Worm (Caenorhabditis elegans): Measurements from ENCODE around the gene ostb-1.
A peak's percentile ranks its signal among the peaks of the same experiment; 100 is the strongest.

The ostb-1 gene

DNA sequence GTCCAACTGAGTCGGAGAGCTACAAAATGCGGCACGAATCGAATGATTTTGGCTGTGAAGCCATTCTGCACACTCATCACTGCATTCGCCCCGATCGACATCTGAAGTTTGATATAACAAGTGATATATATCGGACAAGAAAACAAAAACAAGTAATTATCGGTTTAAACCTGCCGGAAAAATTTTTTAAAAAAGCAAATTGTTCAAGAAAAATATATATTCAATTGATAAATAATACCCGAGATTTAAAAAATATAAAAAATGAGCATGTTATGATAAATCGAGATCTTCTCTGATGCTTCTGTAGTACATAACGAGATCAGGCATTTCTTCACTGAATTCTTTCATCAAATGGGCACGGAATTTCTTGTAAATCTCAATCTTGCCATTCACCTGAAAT is 10.6 kb upstream of the ostb-1 start, which contains the start of gene T09A5.5:
TSS of gene T09A5.5 (minus strand) at position 101 of the 400 bp plus-strand sequence.
- no peak for TF ChIP-seq tab-1 (GFP tag; IDR thresholded peaks at IDR 0.05)
- TF ChIP-seq T22C8.4 (GFP tag; IDR thresholded peaks at IDR 0.05), result no peak
- TF ChIP-seq med-1 (GFP tag; optimal IDR thresholded peaks at IDR 0.05; ENCODE audit: insufficient read depth), result no peak
- TF ChIP-seq klf-2 (GFP tag; conservative IDR thresholded peaks at IDR 0.05), result no peak
- TF ChIP-seq ztf-23 (GFP tag; IDR thresholded peaks at IDR 0.05), result no peak

DNA sequence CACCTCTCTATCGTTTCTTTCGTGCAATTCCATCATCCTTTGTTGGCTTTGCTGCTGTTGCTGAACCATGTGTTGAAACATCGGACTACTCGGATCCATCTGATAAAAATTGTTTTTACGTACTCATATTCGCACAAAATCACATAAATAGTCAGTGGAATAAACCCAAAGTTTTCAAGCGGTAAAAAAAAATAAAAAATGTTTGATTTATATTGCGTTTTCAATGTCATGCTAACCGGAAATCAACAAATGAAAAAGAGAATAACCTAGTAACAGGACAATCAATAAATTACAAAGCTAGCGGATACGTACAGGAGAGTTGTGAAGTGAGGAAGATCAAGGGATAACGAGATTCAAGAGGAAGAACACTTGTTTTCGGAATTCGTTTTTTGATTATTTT is 9.4 kb upstream of the ostb-1 start, which contains the start of gene mdt-10:
TSS of gene mdt-10 (minus strand) at position 101 of the 400 bp plus-strand sequence.
- TF ChIP-seq cog-1 (tag; optimal IDR thresholded peaks at IDR 0.05) (no peak), med-1 (GFP tag; optimal IDR thresholded peaks at IDR 0.05; ENCODE audit: insufficient read depth) (no peak)

DNA sequence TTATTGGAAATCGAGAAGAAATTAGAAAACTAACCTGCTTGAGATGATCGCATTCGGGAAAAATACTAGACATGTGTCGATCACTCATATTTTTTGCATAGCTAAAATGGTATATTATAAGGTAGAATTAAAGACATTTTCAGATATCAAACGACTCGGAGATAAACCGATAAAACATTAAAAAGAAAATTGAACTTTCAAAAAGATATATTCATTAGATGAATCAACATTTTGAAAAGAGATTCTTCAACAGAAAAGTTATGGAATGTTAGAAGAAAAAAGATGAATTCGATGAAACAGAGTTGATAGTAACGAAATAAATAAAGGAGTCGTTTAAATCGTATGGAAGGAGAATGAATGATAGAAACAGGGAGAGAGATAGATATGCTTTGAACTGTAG is 8.7 kb upstream of the ostb-1 start, which contains the start of gene mdmh-35:
TSS of gene mdmh-35 (minus strand) at position 101 of the 400 bp plus-strand sequence.
- TF ChIP-seq ref-1 (GFP tag; conservative IDR thresholded peaks at IDR 0.05) (no peak), klf-2 (GFP tag; conservative IDR thresholded peaks at IDR 0.05) (no peak), flt-1 (GFP tag; IDR thresholded peaks at IDR 0.05) (no peak), ztf-23 (GFP tag; IDR thresholded peaks at IDR 0.05) (no peak), T22C8.4 (GFP tag; IDR thresholded peaks at IDR 0.05) (no peak), med-1 (GFP tag; optimal IDR thresholded peaks at IDR 0.05; ENCODE audit: insufficient read depth) (no peak), cog-1 (tag; optimal IDR thresholded peaks at IDR 0.05) (no peak), tab-1 (GFP tag; IDR thresholded peaks at IDR 0.05) (no peak), ztf-29 (GFP tag; IDR thresholded peaks at IDR 0.05) (no peak)

DNA sequence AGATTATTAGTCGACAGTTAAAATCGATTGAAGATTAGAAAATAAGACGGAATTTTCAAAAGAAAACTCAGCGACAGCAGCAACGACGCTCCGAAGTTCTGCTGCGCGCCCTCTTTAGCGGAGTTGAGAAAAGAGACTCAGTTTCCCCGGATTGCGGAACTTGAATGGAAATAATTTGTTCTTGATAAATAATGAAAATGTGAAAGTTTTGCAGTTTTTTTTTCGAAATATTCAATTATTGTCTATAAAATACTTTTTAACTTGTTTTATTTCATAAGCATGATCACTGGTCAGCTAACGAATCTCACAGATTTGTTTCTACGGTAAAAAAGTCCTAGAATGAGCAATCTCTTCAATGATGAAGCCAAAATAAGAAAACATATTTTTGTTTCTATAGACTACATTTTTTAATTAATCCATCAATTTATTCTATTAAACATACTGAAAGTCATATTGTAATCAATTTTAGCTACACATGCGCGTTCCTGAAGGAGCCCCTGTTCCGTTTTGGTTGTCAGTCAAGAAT is 6.8 kb upstream of the ostb-1 start, which contains the start of the genes cec-3 and T09A5.15:
TSS of gene cec-3 (minus strand) at position 116 of the 526 bp plus-strand sequence.
TSS of gene T09A5.15 (plus strand) at position 476 of the 526 bp plus-strand sequence.
- peak; percentile 48; the same call in 1 of the 2 replicates for TF ChIP-seq flt-1 (GFP tag; IDR thresholded peaks at IDR 0.05)
- TF ChIP-seq med-1 (GFP tag; optimal IDR thresholded peaks at IDR 0.05; ENCODE audit: insufficient read depth), result no peak
- TF ChIP-seq ztf-23 (GFP tag; IDR thresholded peaks at IDR 0.05), result 0 out of 2 replicates have a peak, but pooled peaks have one; percentile 35
- TF ChIP-seq ref-1 (GFP tag; conservative IDR thresholded peaks at IDR 0.05), result no peak
- peak; percentile 22 for TF ChIP-seq cog-1 (tag; optimal IDR thresholded peaks at IDR 0.05)

DNA sequence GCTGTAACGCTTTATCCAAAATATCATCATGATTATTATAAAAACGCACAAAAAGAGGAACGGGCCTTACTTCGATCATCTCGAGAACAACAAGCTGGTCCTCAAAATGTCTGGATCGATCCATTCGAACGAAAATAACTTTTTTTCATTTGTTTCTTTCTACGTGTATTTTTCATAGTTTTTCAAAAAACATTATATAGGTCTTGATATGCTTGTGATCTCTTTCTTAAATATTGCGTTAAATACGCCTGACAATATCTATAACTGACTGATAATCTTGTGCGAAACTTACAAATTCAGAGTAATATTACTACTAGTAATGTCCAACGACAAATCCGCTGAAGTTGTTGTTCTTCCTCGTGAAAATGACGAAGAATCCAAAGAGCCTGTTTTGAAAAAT is 6.2 kb upstream of the ostb-1 start, which contains the start of gene sds-22:
TSS of gene sds-22 (plus strand) at position 301 of the 400 bp plus-strand sequence.
- TF ChIP-seq cog-1 (tag; optimal IDR thresholded peaks at IDR 0.05) (no peak), T22C8.4 (GFP tag; IDR thresholded peaks at IDR 0.05) (no peak), tab-1 (GFP tag; IDR thresholded peaks at IDR 0.05) (no peak), ztf-23 (GFP tag; IDR thresholded peaks at IDR 0.05) (no peak), ztf-29 (GFP tag; IDR thresholded peaks at IDR 0.05) (no peak), ref-1 (GFP tag; conservative IDR thresholded peaks at IDR 0.05) (no peak), flt-1 (GFP tag; IDR thresholded peaks at IDR 0.05) (no peak), klf-2 (GFP tag; conservative IDR thresholded peaks at IDR 0.05) (no peak)

DNA sequence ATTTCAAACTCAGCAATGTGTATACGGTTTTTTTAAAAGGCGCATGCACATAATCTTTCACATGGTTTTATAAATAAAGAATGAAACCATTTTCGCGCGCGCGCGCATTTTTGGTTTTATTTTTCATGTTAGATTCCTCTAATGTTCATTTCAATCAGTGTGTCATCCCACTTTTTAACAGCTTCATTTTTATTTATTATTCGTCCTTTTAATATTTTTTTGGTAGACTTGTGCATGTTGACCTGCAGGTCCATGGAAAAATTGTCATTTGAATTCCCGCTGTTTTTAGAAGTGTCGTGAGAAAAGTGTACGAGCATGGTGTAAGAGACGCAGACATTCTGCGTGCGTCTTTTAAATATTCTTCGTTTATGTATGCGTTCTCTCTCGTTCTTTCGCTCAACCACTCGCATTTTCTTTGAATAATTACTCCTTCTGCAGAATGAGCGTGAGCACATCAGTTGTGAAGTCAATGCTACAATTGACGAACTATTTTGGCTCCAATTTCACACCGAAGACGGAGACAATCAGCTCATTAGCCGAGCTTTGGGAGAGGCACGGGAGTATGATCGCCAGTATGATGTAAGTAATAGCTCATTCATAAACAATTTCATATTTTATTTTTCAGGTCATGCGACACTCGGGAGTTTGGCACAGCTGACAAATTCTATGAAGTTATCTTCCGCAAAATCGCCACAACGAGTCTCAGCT is 3.9 kb upstream of the ostb-1 start, which contains the start of gene lin-5:
TSS of gene lin-5 (plus strand) at position 354 of the 708 bp plus-strand sequence.
- TF ChIP-seq ztf-23 (GFP tag; IDR thresholded peaks at IDR 0.05) (no peak), med-1 (GFP tag; optimal IDR thresholded peaks at IDR 0.05; ENCODE audit: insufficient read depth) (no peak), ztf-29 (GFP tag; IDR thresholded peaks at IDR 0.05) (no peak), tab-1 (GFP tag; IDR thresholded peaks at IDR 0.05) (no peak), cog-1 (tag; optimal IDR thresholded peaks at IDR 0.05) (peak; percentile 36), klf-2 (GFP tag; conservative IDR thresholded peaks at IDR 0.05) (0 out of 2 replicates have a peak, but pooled peaks have one; percentile 47), T22C8.4 (GFP tag; IDR thresholded peaks at IDR 0.05) (no peak)

DNA sequence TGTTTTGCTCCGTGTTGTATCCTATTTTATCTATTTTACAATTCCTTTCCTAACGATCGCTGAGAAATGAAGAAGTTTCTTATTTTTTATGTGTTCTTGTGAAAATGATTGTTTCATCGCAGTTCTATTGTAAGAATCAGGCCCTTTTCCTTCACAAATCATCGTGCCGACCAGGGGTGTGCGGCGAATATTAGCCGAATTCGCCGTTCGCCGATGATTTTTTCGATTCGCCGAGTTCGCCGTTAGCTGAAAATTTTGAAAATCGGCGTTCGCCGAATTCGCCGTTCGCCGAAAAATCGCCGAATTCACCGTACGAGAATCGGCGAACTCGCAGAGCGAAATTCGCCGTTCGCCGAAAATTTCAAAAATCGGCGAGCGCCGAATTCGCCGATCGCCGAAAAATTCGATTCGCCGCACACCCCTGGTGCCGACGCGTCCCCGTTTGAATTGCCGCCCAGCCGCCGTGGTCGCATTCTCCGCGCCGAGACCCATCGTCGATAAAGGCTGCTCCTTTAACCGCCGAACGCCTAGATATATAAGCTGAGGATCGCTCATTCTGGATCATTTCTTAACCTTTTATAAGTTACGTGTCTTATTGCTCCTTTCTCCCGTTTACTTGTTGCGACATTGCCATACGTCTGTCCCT is 704 bp upstream of the ostb-1 start:
- TF ChIP-seq med-1 (GFP tag; optimal IDR thresholded peaks at IDR 0.05; ENCODE audit: insufficient read depth) (no peak), klf-2 (GFP tag; conservative IDR thresholded peaks at IDR 0.05) (no peak), T22C8.4 (GFP tag; IDR thresholded peaks at IDR 0.05) (no peak), ref-1 (GFP tag; conservative IDR thresholded peaks at IDR 0.05) (no peak), cog-1 (tag; optimal IDR thresholded peaks at IDR 0.05) (no peak), tab-1 (GFP tag; IDR thresholded peaks at IDR 0.05) (no peak), flt-1 (GFP tag; IDR thresholded peaks at IDR 0.05) (no peak), ztf-29 (GFP tag; IDR thresholded peaks at IDR 0.05) (no peak), ztf-23 (GFP tag; IDR thresholded peaks at IDR 0.05) (no peak)

DNA sequence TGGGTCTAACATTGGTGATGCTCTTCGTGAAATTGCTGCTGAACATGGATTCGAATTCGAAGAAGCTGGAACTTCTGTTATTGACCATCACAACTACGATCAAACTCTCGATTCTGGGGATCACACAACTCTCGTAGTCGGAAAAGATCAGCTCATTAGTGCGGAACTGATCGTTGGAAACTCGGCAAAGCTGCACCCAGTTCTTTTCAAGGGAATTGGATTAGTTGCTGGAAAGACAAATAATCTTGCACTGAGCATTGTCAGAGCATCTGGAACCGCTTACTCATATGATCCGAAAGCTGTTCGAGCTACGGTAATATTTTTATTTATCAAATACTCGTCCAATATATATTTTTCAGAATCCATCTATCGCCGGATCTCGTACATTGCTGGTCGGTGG is 585 bp downstream of the ostb-1 start:
- TF ChIP-seq cog-1 (tag; optimal IDR thresholded peaks at IDR 0.05), result no peak
- no peak for TF ChIP-seq med-1 (GFP tag; optimal IDR thresholded peaks at IDR 0.05; ENCODE audit: insufficient read depth)
- TF ChIP-seq ref-1 (GFP tag; conservative IDR thresholded peaks at IDR 0.05), result no peak
- TF ChIP-seq ztf-23 (GFP tag; IDR thresholded peaks at IDR 0.05), result no peak
- TF ChIP-seq klf-2 (GFP tag; conservative IDR thresholded peaks at IDR 0.05), result no peak
- no peak for TF ChIP-seq flt-1 (GFP tag; IDR thresholded peaks at IDR 0.05)
- TF ChIP-seq ztf-29 (GFP tag; IDR thresholded peaks at IDR 0.05), result no peak
- TF ChIP-seq tab-1 (GFP tag; IDR thresholded peaks at IDR 0.05), result no peak
- TF ChIP-seq T22C8.4 (GFP tag; IDR thresholded peaks at IDR 0.05), result no peak

DNA sequence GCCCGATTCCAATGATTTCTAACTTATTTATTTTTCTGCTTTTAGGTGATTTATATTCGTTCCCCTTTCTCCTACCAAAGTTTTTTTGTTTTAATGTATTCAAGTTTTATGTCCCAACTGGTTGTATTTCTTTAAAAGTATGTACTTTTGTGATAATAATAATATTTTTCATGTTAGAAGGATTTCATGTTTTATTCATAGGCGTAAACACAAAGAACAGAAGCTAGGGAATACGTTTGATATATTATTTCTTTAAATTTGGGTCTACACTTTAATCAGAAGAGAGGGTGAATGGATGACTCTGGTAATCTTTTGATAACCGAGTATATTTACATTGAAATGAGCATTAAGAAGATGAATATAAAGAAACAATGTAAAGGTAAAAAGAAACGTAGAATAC is 1.8 kb downstream of the ostb-1 start:
- no peak for TF ChIP-seq klf-2 (GFP tag; conservative IDR thresholded peaks at IDR 0.05)
- TF ChIP-seq ztf-23 (GFP tag; IDR thresholded peaks at IDR 0.05), result no peak
- TF ChIP-seq ref-1 (GFP tag; conservative IDR thresholded peaks at IDR 0.05), result no peak
- TF ChIP-seq T22C8.4 (GFP tag; IDR thresholded peaks at IDR 0.05), result no peak
